Worm (Caenorhabditis elegans) whole organism, late embryonic: ENCODE measurements around the gene abhd-14.

Experiments used
- C38D4.7 ChIP-seq: fragments of 200-800 bp; sonication (Bioruptor generic); optimal IDR thresholded peaks from 2 replicates; lab custom pipeline; 2018; ENCODE audit warnings: mild to moderate bottlenecking, missing genetic modification characterization, moderate library complexity, missing compliant biosample characterization
- F13H6.1 ChIP-seq: sonication (generic microtip); optimal IDR thresholded peaks from 2 replicates; lab custom pipeline; 2016; ENCODE audit warnings: missing genetic modification characterization, missing compliant biosample characterization
- K02D7.2 ChIP-seq: sonication (generic microtip); optimal IDR thresholded peaks from 2 replicates; lab custom pipeline; 2017; ENCODE audit warnings: mild to moderate bottlenecking, missing genetic modification characterization, missing compliant biosample characterization
- ceh-14 ChIP-seq: sonication (generic microtip); optimal IDR thresholded peaks from 2 replicates; lab custom pipeline; 2016; ENCODE audit warnings: missing genotype, missing genetic modification characterization, missing compliant biosample characterization
- ceh-19 ChIP-seq: fragments of 200-800 bp; sonication (Bioruptor generic); optimal IDR thresholded peaks from 2 replicates; lab custom pipeline; 2018; ENCODE audit warnings: mild to moderate bottlenecking, missing genetic modification characterization, missing compliant biosample characterization
- ceh-22 ChIP-seq: sonication (generic microtip); optimal IDR thresholded peaks from 2 replicates; lab custom pipeline; 2017; ENCODE audit warnings: missing biosample characterization, missing genetic modification characterization
- ceh-24 ChIP-seq: sonication (generic microtip); optimal IDR thresholded peaks from 2 replicates; lab custom pipeline; 2016; ENCODE audit warnings: mild to moderate bottlenecking, missing genetic modification characterization, missing compliant biosample characterization
- ceh-30 ChIP-seq: fragments of 150-350 bp; optimal IDR thresholded peaks from 2 replicates; lab custom pipeline; 2014; ENCODE audit warnings: missing biosample characterization, missing genetic modification characterization
- ceh-31 ChIP-seq: sonication (generic microtip); optimal IDR thresholded peaks from 2 replicates; lab custom pipeline; 2016; ENCODE audit warnings: missing genetic modification characterization, missing compliant biosample characterization
- ceh-34 ChIP-seq: sonication (generic microtip); optimal IDR thresholded peaks from 2 replicates; lab custom pipeline; 2016; ENCODE audit warnings: mild to moderate bottlenecking, missing genetic modification characterization, missing compliant biosample characterization
- ceh-48 ChIP-seq: sonication (generic microtip); optimal IDR thresholded peaks from 2 replicates; lab custom pipeline; 2016; ENCODE audit warnings: missing genetic modification characterization, inconsistent platforms, missing compliant biosample characterization
- ceh-6 ChIP-seq: fragments of 200-800 bp; sonication (Bioruptor generic); optimal IDR thresholded peaks from 2 replicates; lab custom pipeline; 2018; ENCODE audit warnings: mild to moderate bottlenecking, missing genetic modification characterization, missing compliant biosample characterization
- elt-2 ChIP-seq: sonication (generic microtip); optimal IDR thresholded peaks from 2 replicates; lab custom pipeline; 2016; ENCODE audit warnings: missing genetic modification reagents, missing genetic modification characterization, missing compliant biosample characterization
- hlh-13 ChIP-seq: fragments of 200-800 bp; sonication (Bioruptor generic); optimal IDR thresholded peaks from 2 replicates; lab custom pipeline; 2018; ENCODE audit warnings: mild to moderate bottlenecking, missing genetic modification characterization, missing compliant biosample characterization
- hlh-15 ChIP-seq: sonication (generic microtip); optimal IDR thresholded peaks from 2 replicates; lab custom pipeline; 2016; ENCODE audit warnings: missing genetic modification characterization, missing compliant biosample characterization
- hlh-30 ChIP-seq: sonication (generic microtip); optimal IDR thresholded peaks from 2 replicates; lab custom pipeline; 2017; ENCODE audit warnings: antibody characterized with exemption, missing genetic modification characterization, missing compliant biosample characterization; ENCODE audit not compliant: insufficient read depth
- hlh-6 ChIP-seq: sonication (generic microtip); optimal IDR thresholded peaks from 2 replicates; lab custom pipeline; 2016; ENCODE audit warnings: missing genotype, missing genetic modification characterization, missing compliant biosample characterization
- hlh-8 ChIP-seq: sonication (generic microtip); optimal IDR thresholded peaks from 2 replicates; lab custom pipeline; 2016; ENCODE audit warnings: missing genotype, missing genetic modification characterization, missing compliant biosample characterization
- lin-11 ChIP-seq: fragments of 200-800 bp; sonication (Bioruptor generic); optimal IDR thresholded peaks from 2 replicates; lab custom pipeline; 2018; ENCODE audit warnings: mild to moderate bottlenecking, missing genetic modification characterization, missing compliant biosample characterization
- nfya-1 ChIP-seq: sonication (generic microtip); optimal IDR thresholded peaks from 2 replicates; lab custom pipeline; 2017; ENCODE audit warnings: missing genetic modification characterization, mild to moderate bottlenecking, missing compliant biosample characterization, antibody characterized with exemption, moderate library complexity
- npax-4 ChIP-seq: sonication (generic microtip); optimal IDR thresholded peaks from 2 replicates; lab custom pipeline; 2016; ENCODE audit warnings: missing genetic modification characterization, missing compliant biosample characterization
- odd-2 ChIP-seq: sonication (generic microtip); optimal IDR thresholded peaks from 2 replicates; lab custom pipeline; 2017; ENCODE audit warnings: antibody characterized with exemption, mild to moderate bottlenecking, missing genetic modification characterization, missing compliant biosample characterization
- pag-3 ChIP-seq: sonication (generic microtip); optimal IDR thresholded peaks from 2 replicates; lab custom pipeline; 2016; ENCODE audit warnings: missing compliant biosample characterization, missing genetic modification characterization, borderline replicate concordance
- pat-9 ChIP-seq: fragments of 200-800 bp; sonication (Bioruptor generic); optimal IDR thresholded peaks from 2 replicates; lab custom pipeline; 2018; ENCODE audit warnings: mild to moderate bottlenecking, missing genetic modification characterization, moderate library complexity, missing compliant biosample characterization
- pha-2 ChIP-seq: sonication (generic microtip); optimal IDR thresholded peaks from 2 replicates; lab custom pipeline; 2017; ENCODE audit warnings: mild to moderate bottlenecking, missing genetic modification characterization, missing compliant biosample characterization
- pqm-1 ChIP-seq: sonication (generic microtip); optimal IDR thresholded peaks from 2 replicates; lab custom pipeline; 2016; ENCODE audit warnings: missing genetic modification characterization, missing compliant biosample characterization
- tbx-2 ChIP-seq: sonication (generic microtip); optimal IDR thresholded peaks from 2 replicates; lab custom pipeline; 2016; ENCODE audit warnings: missing genetic modification characterization, missing compliant biosample characterization
- tbx-7 ChIP-seq: sonication (generic microtip); optimal IDR thresholded peaks from 2 replicates; lab custom pipeline; 2016; ENCODE audit warnings: missing genotype, missing genetic modification characterization, missing compliant biosample characterization
- ttx-3 ChIP-seq: sonication (generic microtip); optimal IDR thresholded peaks from 2 replicates; lab custom pipeline; 2016; ENCODE audit warnings: missing genetic modification reagents, missing genetic modification characterization, missing compliant biosample characterization
- unc-42 ChIP-seq: sonication (generic microtip); optimal IDR thresholded peaks from 2 replicates; lab custom pipeline; 2016; ENCODE audit warnings: missing genotype, missing genetic modification characterization, missing compliant biosample characterization
- unc-55 ChIP-seq: sonication (generic microtip); optimal IDR thresholded peaks from 2 replicates; lab custom pipeline; 2017; ENCODE audit warnings: missing biosample characterization, missing genetic modification reagents, missing genetic modification characterization
- unc-86 ChIP-seq: sonication (generic microtip); optimal IDR thresholded peaks from 2 replicates; lab custom pipeline; 2016; ENCODE audit warnings: missing genetic modification characterization, missing compliant biosample characterization
- ztf-16 ChIP-seq: sonication (generic microtip); optimal IDR thresholded peaks from 2 replicates; lab custom pipeline; 2017; ENCODE audit warnings: missing genetic modification characterization, missing compliant biosample characterization

The abhd-14 gene

ce11 chrIV:1011776-1012175, 18.1 kb downstream of the abhd-14 start:
- TF ChIP-seq elt-2 (tag; lab: Kevin White, UChicago) (no peak), C38D4.7 (GFP tag; lab: Kevin White, UChicago) (no peak), ztf-16 (tag; lab: Kevin White, UChicago) (no peak), pat-9 (tag; lab: Kevin White, UChicago) (no peak), tbx-2 (tag; lab: Kevin White, UChicago) (no peak), hlh-13 (GFP tag; lab: Kevin White, UChicago) (no peak)

- TF ChIP-seq ceh-22 (no peak), unc-55 (GFP tag; lab: Kevin White, UChicago) (no peak), ceh-34 (tag; lab: Kevin White, UChicago) (no peak), hlh-13 (GFP tag; lab: Kevin White, UChicago) (no peak), unc-86 (tag; lab: Kevin White, UChicago) (no peak), ceh-19 (no peak)
Observed at ce11 chrIV:1010212-1010611, 19.6 kb downstream of the abhd-14 start, which contains the start of gene atg-3. Gene atg-3 (plus strand): TSS chrIV:1010512.

- TF ChIP-seq F13H6.1 (tag; lab: Kevin White, UChicago) (no peak), ceh-30 (peak; percentile 46), pag-3 (no peak), tbx-2 (tag; lab: Kevin White, UChicago) (peak; percentile 1), tbx-7 (tag; lab: Kevin White, UChicago) (no peak), ceh-48 (peak; percentile 46), nfya-1 (tag; lab: Kevin White, UChicago) (peak; percentile 30), ceh-6 (GFP tag; lab: Kevin White, UChicago) (no peak), ttx-3 (tag; lab: Kevin White, UChicago) (no peak), hlh-30 (tag; lab: Kevin White, UChicago) (peak; percentile 92), npax-4 (tag; lab: Kevin White, UChicago) (no peak)
Observed at ce11 chrIV:1009546-1009945, 20.3 kb downstream of the abhd-14 start, which contains the start of gene Y55F3AM.9. Gene Y55F3AM.9 (minus strand): TSS chrIV:1009734.

- no peak for TF ChIP-seq pha-2 (tag; lab: Kevin White, UChicago)
- TF ChIP-seq ceh-48, result peak; percentile 47
Observed at ce11 chrIV:1006662-1007061, 23.2 kb downstream of the abhd-14 start.

- TF ChIP-seq ceh-6 (GFP tag; lab: Kevin White, UChicago) (no peak), lin-11 (tag; lab: Kevin White, UChicago) (no peak), pqm-1 (tag; lab: Kevin White, UChicago) (no peak), K02D7.2 (tag; lab: Kevin White, UChicago) (no peak), hlh-15 (tag; lab: Kevin White, UChicago) (no peak), hlh-8 (tag; lab: Kevin White, UChicago) (no peak), ceh-19 (no peak), hlh-30 (tag; lab: Kevin White, UChicago) (no peak), ceh-48 (no peak), ceh-14 (no peak), unc-42 (tag; lab: Kevin White, UChicago) (no peak), odd-2 (tag; lab: Kevin White, UChicago) (no peak), ceh-24 (tag; lab: Kevin White, UChicago) (no peak), ztf-16 (tag; lab: Kevin White, UChicago) (no peak), ceh-31 (no peak), hlh-6 (tag; lab: Kevin White, UChicago) (no peak)
Observed at ce11 chrIV:1005761-1006160, 24.1 kb downstream of the abhd-14 start, which contains the start of gene immp-2. Gene immp-2 (minus strand): TSS chrIV:1005861.
